Worm (Caenorhabditis elegans) whole organism, early embryonic: ENCODE measurements around the gene clec-241.

ENCODE experiments used
- B0310.2 ChIP-seq: sonication (generic microtip); optimal IDR thresholded peaks from 2 replicates; lab custom pipeline; 2016; ENCODE audit warnings: mild to moderate bottlenecking, missing genetic modification characterization, missing compliant biosample characterization
- F13C5.2 ChIP-seq: sonication (generic microtip); optimal IDR thresholded peaks from 2 replicates; lab custom pipeline; 2017; ENCODE audit warnings: mild to moderate bottlenecking, missing genetic modification characterization, inconsistent platforms, missing compliant biosample characterization
- aly-1 ChIP-seq: sonication (generic microtip); optimal IDR thresholded peaks from 2 replicates; lab custom pipeline; 2016; ENCODE audit warnings: missing genetic modification characterization, missing compliant biosample characterization
- ama-1 ChIP-seq: fragments of 150-350 bp; optimal IDR thresholded peaks from 2 replicates; lab custom pipeline; 2014
- ceh-13 ChIP-seq: fragments of 200-800 bp; sonication (Bioruptor generic); optimal IDR thresholded peaks from 2 replicates; lab custom pipeline; 2018; ENCODE audit warnings: mild to moderate bottlenecking, missing genetic modification characterization, missing compliant biosample characterization
- ceh-36 ChIP-seq: sonication (generic microtip); optimal IDR thresholded peaks from 2 replicates; lab custom pipeline; 2016; ENCODE audit warnings: missing genetic modification characterization, inconsistent platforms, missing compliant biosample characterization
- ets-7 ChIP-seq: sonication (generic microtip); optimal IDR thresholded peaks from 2 replicates; lab custom pipeline; 2016; ENCODE audit warnings: missing genotype, missing genetic modification characterization, missing compliant biosample characterization
- flt-1 ChIP-seq: fragments of 200-800 bp; sonication (Bioruptor generic); IDR thresholded peaks from 2 replicates; pipeline ENCODE4 v1.3.6; 2022; ENCODE audit warnings: missing genetic modification characterization, missing compliant biosample characterization
- hmbx-1 ChIP-seq: sonication (generic microtip); optimal IDR thresholded peaks from 2 replicates; lab custom pipeline; 2016; ENCODE audit warnings: mild to moderate bottlenecking, missing genetic modification characterization, missing compliant biosample characterization
- hmg-4 ChIP-seq: fragments of 200-800 bp; sonication (Bioruptor generic); optimal IDR thresholded peaks from 2 replicates; lab custom pipeline; 2018; ENCODE audit warnings: mild to moderate bottlenecking, missing genetic modification characterization, missing compliant biosample characterization
- hnd-1 ChIP-seq: sonication (generic microtip); optimal IDR thresholded peaks from 2 replicates; lab custom pipeline; 2016; ENCODE audit warnings: missing genetic modification characterization, missing compliant biosample characterization
- pes-1 ChIP-seq: fragments of 200-800 bp; sonication (Bioruptor generic); IDR thresholded peaks from 2 replicates; pipeline ENCODE4 v1.3.6; 2022; ENCODE audit warnings: missing genetic modification reagents, missing genetic modification characterization, missing compliant biosample characterization
- scrt-1 ChIP-seq: fragments of 200-800 bp; sonication (Bioruptor generic); IDR thresholded peaks from 2 replicates; pipeline ENCODE4 v1.3.6; 2022; ENCODE audit warnings: missing genetic modification characterization, missing compliant biosample characterization
- sea-1 ChIP-seq: fragments of 200-800 bp; sonication (Bioruptor generic); conservative IDR thresholded peaks from 2 replicates; pipeline ENCODE4 v1.3.6; 2022; ENCODE audit warnings: missing genetic modification characterization, missing compliant biosample characterization
- tbx-11 ChIP-seq: fragments of 200-800 bp; sonication (Bioruptor generic); IDR thresholded peaks from 2 replicates; pipeline ENCODE4 v1.3.6; 2022; ENCODE audit warnings: missing genetic modification characterization, missing compliant biosample characterization
- tbx-37 ChIP-seq: fragments of 200-800 bp; sonication (Bioruptor generic); conservative IDR thresholded peaks from 2 replicates; pipeline ENCODE4 v1.3.6; 2022; ENCODE audit warnings: missing genetic modification reagents, missing genetic modification characterization, missing compliant biosample characterization
- tra-4 ChIP-seq: sonication (generic microtip); optimal IDR thresholded peaks from 2 replicates; lab custom pipeline; 2017; ENCODE audit warnings: missing genetic modification characterization, missing compliant biosample characterization

The clec-241 gene

DNA sequence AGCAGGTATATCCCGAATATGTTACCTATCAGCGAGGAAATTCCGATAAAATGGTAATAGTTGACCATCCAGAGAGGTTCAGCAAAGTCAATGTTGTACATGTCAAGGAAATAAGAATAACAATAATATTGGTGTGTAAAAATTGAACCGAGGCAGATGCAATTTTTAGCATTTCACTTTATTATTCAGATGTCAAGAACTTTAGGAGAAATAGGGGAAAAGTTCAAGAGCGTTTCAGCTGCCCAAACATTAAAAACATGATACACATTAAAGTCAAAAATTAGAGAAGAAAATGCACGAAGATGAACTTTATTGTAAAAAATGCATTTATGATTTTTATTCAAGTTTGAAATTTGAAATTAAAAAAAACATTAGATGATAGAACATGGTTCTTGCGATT is 4.8 kb downstream of the clec-241 start, which contains the start of gene sri-69:
Gene sri-69, minus strand, starts transcription at position 101 of the 400 bp plus-strand sequence.
- TF ChIP-seq pes-1: no peak
- no peak for TF ChIP-seq flt-1 (GFP tag; lab: Robert Waterston, UW)
- TF ChIP-seq aly-1 (tag; lab: Kevin White, UChicago): no peak
- TF ChIP-seq ets-7: no peak
- TF ChIP-seq hnd-1 (tag; lab: Kevin White, UChicago): no peak
- no peak for TF ChIP-seq hmbx-1 (tag; lab: Kevin White, UChicago)
- TF ChIP-seq tbx-11 (GFP tag; lab: Robert Waterston, UW): no peak
- TF ChIP-seq tbx-37 (GFP tag; lab: Robert Waterston, UW): no peak
- no peak for TF ChIP-seq ceh-13 (GFP tag; lab: Kevin White, UChicago)
- TF ChIP-seq ceh-36 (tag; lab: Kevin White, UChicago): no peak
- TF ChIP-seq scrt-1: no peak
- TF ChIP-seq B0310.2 (tag; lab: Kevin White, UChicago): no peak
- no peak for TF ChIP-seq ama-1 (lab: Kevin White, UChicago)

- no peak for TF ChIP-seq ama-1 (lab: Kevin White, UChicago)
- TF ChIP-seq aly-1 (tag; lab: Kevin White, UChicago): no peak
- no peak for TF ChIP-seq B0310.2 (tag; lab: Kevin White, UChicago)
- TF ChIP-seq hnd-1 (tag; lab: Kevin White, UChicago): no peak
- TF ChIP-seq pes-1: no peak
- TF ChIP-seq ets-7: no peak
- TF ChIP-seq sea-1 (GFP tag; lab: Robert Waterston, UW): no peak
- TF ChIP-seq hmg-4: no peak
- TF ChIP-seq F13C5.2 (tag; lab: Kevin White, UChicago): no peak
- no peak for TF ChIP-seq tra-4 (tag; lab: Kevin White, UChicago)
- no peak for TF ChIP-seq hmbx-1 (tag; lab: Kevin White, UChicago)
- no peak for TF ChIP-seq scrt-1
- no peak for TF ChIP-seq ceh-36 (tag; lab: Kevin White, UChicago)
- no peak for TF ChIP-seq flt-1 (GFP tag; lab: Robert Waterston, UW)
- TF ChIP-seq tbx-37 (GFP tag; lab: Robert Waterston, UW): no peak
- TF ChIP-seq tbx-11 (GFP tag; lab: Robert Waterston, UW): no peak
- no peak for TF ChIP-seq ceh-13 (GFP tag; lab: Kevin White, UChicago)
These were observed 7.9 kb downstream of the clec-241 start, which contains the start of gene srh-131 for ce11 chrV:17005189-17005588. Gene srh-131 (plus strand): TSS chrV:17005489.

ce11 chrV:17001167-17001566 is 12.0 kb downstream of the clec-241 start, which contains the start of gene sri-9:
Gene sri-9 (plus strand): TSS chrV:17001467.
- TF ChIP-seq ets-7: no peak
- TF ChIP-seq ama-1 (lab: Kevin White, UChicago): no peak
- TF ChIP-seq pes-1: no peak
- no peak for TF ChIP-seq B0310.2 (tag; lab: Kevin White, UChicago)
- TF ChIP-seq scrt-1: no peak
- no peak for TF ChIP-seq tbx-11 (GFP tag; lab: Robert Waterston, UW)
- TF ChIP-seq ceh-36 (tag; lab: Kevin White, UChicago): no peak

ce11 chrV:17000635-17001034 is 12.5 kb downstream of the clec-241 start:
- no peak for TF ChIP-seq B0310.2 (tag; lab: Kevin White, UChicago)
- no peak for TF ChIP-seq tbx-11 (GFP tag; lab: Robert Waterston, UW)
- TF ChIP-seq ceh-13 (GFP tag; lab: Kevin White, UChicago): no peak
- no peak for TF ChIP-seq aly-1 (tag; lab: Kevin White, UChicago)
- TF ChIP-seq F13C5.2 (tag; lab: Kevin White, UChicago): no peak
- TF ChIP-seq sea-1 (GFP tag; lab: Robert Waterston, UW): no peak

DNA sequence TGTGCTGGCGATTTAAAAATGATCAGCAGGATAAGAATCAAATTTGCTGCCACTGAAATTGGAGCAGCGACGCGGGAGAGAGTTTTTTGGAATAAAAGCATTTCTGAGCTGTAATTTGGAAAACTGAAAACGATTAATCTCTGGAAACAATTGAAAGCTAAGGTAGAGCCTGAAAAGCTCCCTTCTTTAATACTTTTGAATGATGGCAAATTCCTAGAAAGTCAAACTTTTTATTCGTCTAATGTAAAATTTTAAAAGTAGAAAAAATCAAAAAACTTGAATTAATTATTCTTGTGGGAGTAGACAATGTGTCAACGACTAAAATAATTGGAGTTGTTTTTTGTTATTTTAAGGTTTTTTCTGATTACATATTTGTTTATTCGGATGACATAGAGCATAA is 12.9 kb downstream of the clec-241 start, which contains the start of gene str-217:
Gene str-217, minus strand, starts transcription at position 101 of the 400 bp plus-strand sequence.
- TF ChIP-seq tra-4 (tag; lab: Kevin White, UChicago) (no peak), ama-1 (lab: Kevin White, UChicago) (no peak), hnd-1 (tag; lab: Kevin White, UChicago) (no peak), F13C5.2 (tag; lab: Kevin White, UChicago) (no peak), ets-7 (no peak), tbx-11 (GFP tag; lab: Robert Waterston, UW) (no peak), pes-1 (no peak), ceh-13 (GFP tag; lab: Kevin White, UChicago) (no peak), scrt-1 (no peak), hmg-4 (no peak), sea-1 (GFP tag; lab: Robert Waterston, UW) (no peak), ceh-36 (tag; lab: Kevin White, UChicago) (no peak), hmbx-1 (tag; lab: Kevin White, UChicago) (no peak), flt-1 (GFP tag; lab: Robert Waterston, UW) (no peak), aly-1 (tag; lab: Kevin White, UChicago) (no peak), tbx-37 (GFP tag; lab: Robert Waterston, UW) (no peak), B0310.2 (tag; lab: Kevin White, UChicago) (no peak)

ce11 chrV:16992383-16992782 is 20.7 kb downstream of the clec-241 start:
- no peak for TF ChIP-seq hmg-4
- TF ChIP-seq ceh-13 (GFP tag; lab: Kevin White, UChicago): no peak
- TF ChIP-seq tra-4 (tag; lab: Kevin White, UChicago): no peak
- no peak for TF ChIP-seq pes-1
- no peak for TF ChIP-seq ceh-36 (tag; lab: Kevin White, UChicago)
- no peak for TF ChIP-seq F13C5.2 (tag; lab: Kevin White, UChicago)
- TF ChIP-seq aly-1 (tag; lab: Kevin White, UChicago): no peak

DNA sequence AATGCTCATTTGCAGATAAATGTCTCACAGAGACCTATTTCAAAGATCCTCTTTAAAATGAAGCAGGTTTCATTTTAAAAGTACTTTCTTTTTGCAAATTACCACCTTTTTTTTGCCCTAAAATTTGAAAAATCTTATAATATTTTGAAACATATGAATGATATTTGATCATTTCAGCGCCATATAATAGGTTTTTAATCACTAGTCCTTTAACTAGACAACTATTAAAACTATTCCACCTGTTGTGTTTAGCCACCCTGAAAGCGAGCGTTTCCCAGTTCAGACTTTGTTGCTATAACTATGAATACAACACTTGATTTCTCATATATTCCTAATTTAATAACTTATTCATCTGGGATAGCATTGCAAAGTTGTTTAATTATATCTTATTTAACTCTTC is 21.4 kb downstream of the clec-241 start, which contains the start of gene srz-95:
Gene srz-95, plus strand, starts transcription at position 301 of the 400 bp plus-strand sequence.
- TF ChIP-seq aly-1 (tag; lab: Kevin White, UChicago): no peak

DNA sequence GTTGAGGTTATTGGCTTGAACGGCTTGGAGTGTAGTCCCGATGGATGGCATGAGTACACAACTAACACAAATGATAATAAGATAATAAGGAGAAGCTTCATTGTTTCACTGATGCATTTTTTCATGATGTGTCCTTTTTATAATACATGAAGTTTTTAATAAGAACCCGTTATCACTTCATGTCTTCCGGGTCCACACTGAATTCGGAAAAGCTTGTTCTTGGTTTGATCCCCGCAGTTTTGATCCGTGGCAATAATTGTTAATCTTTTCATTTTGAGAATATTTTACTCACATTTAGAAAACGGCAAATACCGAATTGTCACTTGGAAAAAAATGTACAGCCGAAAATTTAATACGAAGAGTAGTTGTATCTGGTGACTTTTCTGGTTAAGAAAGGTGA is 24.5 kb downstream of the clec-241 start, which contains the start of gene Y102A5C.27:
Gene Y102A5C.27, minus strand, starts transcription at position 101 of the 400 bp plus-strand sequence.
- TF ChIP-seq ama-1 (lab: Kevin White, UChicago) (no peak), hnd-1 (tag; lab: Kevin White, UChicago) (no peak), B0310.2 (tag; lab: Kevin White, UChicago) (no peak), flt-1 (GFP tag; lab: Robert Waterston, UW) (no peak), scrt-1 (no peak), aly-1 (tag; lab: Kevin White, UChicago) (no peak), ceh-36 (tag; lab: Kevin White, UChicago) (no peak), ets-7 (no peak), tra-4 (tag; lab: Kevin White, UChicago) (no peak), tbx-11 (GFP tag; lab: Robert Waterston, UW) (no peak), pes-1 (no peak), hmbx-1 (tag; lab: Kevin White, UChicago) (no peak), hmg-4 (no peak), ceh-13 (GFP tag; lab: Kevin White, UChicago) (no peak), tbx-37 (GFP tag; lab: Robert Waterston, UW) (no peak), sea-1 (GFP tag; lab: Robert Waterston, UW) (no peak), F13C5.2 (tag; lab: Kevin White, UChicago) (no peak)
